Worm (Caenorhabditis elegans): ENCODE data around the gene C01G6.9.

The C01G6.9 gene

ce11 chrII:9322870-9323349, 27.3 kb upstream of the C01G6.9 start, which contains the start of gene rab-39:
Gene rab-39, minus strand, starts transcription at chrII:9322920.
- TF ChIP-seq ceh-83 (GFP tag; optimal IDR thresholded peaks at IDR 0.05) (no peak), nhr-28 (tag; optimal IDR thresholded peaks at IDR 0.05) (no peak), ham-2 (GFP tag; optimal IDR thresholded peaks at IDR 0.05) (no peak), ceh-43 (GFP tag; optimal IDR thresholded peaks at IDR 0.05) (no peak), tbx-8 (GFP tag; optimal IDR thresholded peaks at IDR 0.05) (no peak), lsy-2 (tag; optimal IDR thresholded peaks at IDR 0.05) (peak; percentile 12), nhr-2 (tag; optimal IDR thresholded peaks at IDR 0.05) (no peak), pha-4 (tag; optimal IDR thresholded peaks at IDR 0.05) (no peak), ces-1 (GFP tag; optimal IDR thresholded peaks at IDR 0.05) (peak; percentile 74), drap-1 (GFP tag; optimal IDR thresholded peaks at IDR 0.05) (no peak), nhr-76 (tag; optimal IDR thresholded peaks at IDR 0.05) (no peak), mep-1 (tag; optimal IDR thresholded peaks at IDR 0.05) (peak; percentile 36), M03D4.4 (tag; optimal IDR thresholded peaks at IDR 0.05) (no peak)

DNA sequence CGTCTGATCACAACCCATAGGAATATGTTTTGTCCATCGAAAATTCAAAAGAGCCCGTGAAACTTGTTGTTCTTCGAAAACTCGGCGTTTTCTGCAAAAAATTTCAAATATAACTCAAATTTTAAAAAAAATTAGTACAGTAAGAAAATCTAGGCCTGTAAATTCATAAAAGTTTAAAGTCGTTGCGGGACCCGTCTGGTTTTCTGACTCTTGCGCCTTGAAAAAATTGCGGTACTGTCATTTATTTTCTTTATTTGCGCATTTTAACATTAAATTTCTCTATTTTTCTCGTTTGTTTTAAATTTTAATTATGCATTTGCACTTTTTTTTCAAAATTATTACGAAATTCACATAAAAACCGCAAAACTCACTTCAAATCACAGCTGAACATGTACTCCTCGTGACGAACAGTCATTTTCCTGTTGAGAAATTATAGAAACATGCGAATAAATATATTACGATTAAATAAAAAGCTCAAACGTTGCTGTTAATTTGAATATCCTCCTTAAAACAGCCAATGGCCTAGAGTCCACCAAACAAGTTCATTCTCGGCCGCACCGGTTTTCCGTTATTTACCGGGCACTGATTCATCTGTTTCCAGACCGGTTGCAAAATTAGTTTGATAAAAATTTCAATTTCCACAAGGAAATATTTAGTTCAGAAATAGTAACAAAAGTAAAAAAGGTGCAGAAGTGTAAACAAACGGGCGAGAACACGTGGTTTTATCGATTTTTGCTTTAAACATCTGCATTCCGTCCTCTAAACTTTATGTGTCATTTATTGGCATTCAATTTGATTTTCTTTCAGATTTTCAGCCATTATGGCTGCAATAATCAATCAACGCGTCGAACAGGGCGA, 23.7 kb upstream of the C01G6.9 start, which contains the start of the genes csa-1 and wdfy-2:
Gene csa-1 (minus strand): TSS at position 669 of the 858 bp plus-strand sequence.
Gene wdfy-2 (plus strand): TSS at position 808 of the 858 bp plus-strand sequence.
- TF ChIP-seq bed-3 (GFP tag; optimal IDR thresholded peaks at IDR 0.05), result no peak
- TF ChIP-seq nhr-76 (tag; optimal IDR thresholded peaks at IDR 0.05), result no peak
- TF ChIP-seq sem-2 (GFP tag; optimal IDR thresholded peaks at IDR 0.05), result no peak
- TF ChIP-seq nhr-2 (tag; optimal IDR thresholded peaks at IDR 0.05), result no peak
- TF ChIP-seq unc-120 (tag; optimal IDR thresholded peaks at IDR 0.05; ENCODE audit: poor library complexity, severe bottlenecking), result no peak
- no peak for TF ChIP-seq elt-1 (tag; optimal IDR thresholded peaks at IDR 0.05; ENCODE audit: borderline replicate concordance, insufficient read depth)
- no peak for TF ChIP-seq ces-1 (GFP tag; optimal IDR thresholded peaks at IDR 0.05)
- no peak for TF ChIP-seq hlh-1 (tag; optimal IDR thresholded peaks at IDR 0.05)
- TF ChIP-seq ham-2 (GFP tag; optimal IDR thresholded peaks at IDR 0.05), result no peak
- TF ChIP-seq nhr-12 (tag; optimal IDR thresholded peaks at IDR 0.05), result no peak
- no peak for TF ChIP-seq ceh-39 (tag; optimal IDR thresholded peaks at IDR 0.05)
- no peak for TF ChIP-seq ceh-83 (GFP tag; optimal IDR thresholded peaks at IDR 0.05)

- peak; percentile 2 for TF ChIP-seq pha-4 (tag; optimal IDR thresholded peaks at IDR 0.05)
- TF ChIP-seq zip-8 (tag; optimal IDR thresholded peaks at IDR 0.05), result peak; percentile 72
- no peak for TF ChIP-seq mab-5 (tag; optimal IDR thresholded peaks at IDR 0.05)
- no peak for TF ChIP-seq sptf-1 (tag; optimal IDR thresholded peaks at IDR 0.05)
- peak; percentile 30 for TF ChIP-seq cnd-1 (tag; optimal IDR thresholded peaks at IDR 0.05)
- peak; percentile 93 for TF ChIP-seq nhr-2 (tag; optimal IDR thresholded peaks at IDR 0.05)
- peak; percentile 38 for TF ChIP-seq unc-39 (tag; optimal IDR thresholded peaks at IDR 0.05)
These were observed 21.2 kb upstream of the C01G6.9 start for ce11 chrII:9316801-9317200.

DNA sequence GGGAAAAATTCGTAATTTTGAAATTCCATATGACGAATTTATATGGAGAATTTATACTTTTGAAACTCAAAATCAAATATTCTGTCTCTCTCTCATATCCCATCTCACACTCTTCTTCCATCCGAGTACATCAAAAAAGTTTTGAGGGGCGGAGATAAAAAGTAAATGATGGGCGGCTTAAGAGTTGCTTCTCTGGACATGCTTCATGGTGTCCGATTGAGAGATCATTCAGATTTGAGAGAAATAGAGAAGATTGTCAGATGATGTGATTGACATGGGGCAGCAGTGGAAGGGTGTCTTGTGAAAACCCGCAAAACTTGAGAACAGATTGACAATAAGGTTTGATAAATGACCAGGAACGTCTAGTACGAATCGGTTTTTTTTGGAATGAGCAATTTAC, 20.1 kb upstream of the C01G6.9 start:
- no peak for TF ChIP-seq drap-1 (GFP tag; optimal IDR thresholded peaks at IDR 0.05)
- TF ChIP-seq mls-2 (tag; optimal IDR thresholded peaks at IDR 0.05), result no peak
- no peak for TF ChIP-seq ztf-11 (tag; optimal IDR thresholded peaks at IDR 0.05)
- no peak for TF ChIP-seq mep-1 (tag; optimal IDR thresholded peaks at IDR 0.05)
- no peak for TF ChIP-seq hlh-1 (tag; optimal IDR thresholded peaks at IDR 0.05)
- no peak for TF ChIP-seq nhr-237 (tag; optimal IDR thresholded peaks at IDR 0.05)
- no peak for TF ChIP-seq sem-2 (GFP tag; optimal IDR thresholded peaks at IDR 0.05)
- TF ChIP-seq nhr-76 (tag; optimal IDR thresholded peaks at IDR 0.05), result no peak
- peak; percentile 91 for TF ChIP-seq unc-62 (GFP tag; optimal IDR thresholded peaks at IDR 0.05)
- peak; percentile 57 for TF ChIP-seq ces-1 (GFP tag; optimal IDR thresholded peaks at IDR 0.05)
- no peak for TF ChIP-seq mab-5 (tag; optimal IDR thresholded peaks at IDR 0.05)
- TF ChIP-seq lsy-2 (tag; optimal IDR thresholded peaks at IDR 0.05), result no peak
- TF ChIP-seq cnd-1 (tag; optimal IDR thresholded peaks at IDR 0.05), result no peak

ce11 chrII:9314733-9315132, 19.1 kb upstream of the C01G6.9 start:
- TF ChIP-seq ceh-39 (tag; optimal IDR thresholded peaks at IDR 0.05), result no peak
- TF ChIP-seq cnd-1 (tag; optimal IDR thresholded peaks at IDR 0.05), result no peak
- no peak for TF ChIP-seq bed-3 (GFP tag; optimal IDR thresholded peaks at IDR 0.05)
- no peak for TF ChIP-seq blmp-1 (tag; optimal IDR thresholded peaks at IDR 0.05)
- no peak for TF ChIP-seq ceh-43 (GFP tag; optimal IDR thresholded peaks at IDR 0.05)
- TF ChIP-seq lsy-2 (tag; optimal IDR thresholded peaks at IDR 0.05), result no peak
- no peak for TF ChIP-seq tbx-8 (GFP tag; optimal IDR thresholded peaks at IDR 0.05)
- TF ChIP-seq pha-4 (tag; optimal IDR thresholded peaks at IDR 0.05), result no peak
- TF ChIP-seq sem-2 (GFP tag; optimal IDR thresholded peaks at IDR 0.05), result no peak
- TF ChIP-seq nhr-28 (tag; optimal IDR thresholded peaks at IDR 0.05), result no peak
- TF ChIP-seq mep-1 (tag; optimal IDR thresholded peaks at IDR 0.05), result no peak
- no peak for TF ChIP-seq ceh-83 (GFP tag; optimal IDR thresholded peaks at IDR 0.05)

Measured in whole organism, mixed stage, embryonic.